Fruit fly (Drosophila melanogaster) Kc167 (cell line): ENCODE measurements around the gene Myo31DF.

Experiments used
- Myc ChIP-seq: fragments of >200 bp; optimal IDR thresholded peaks from 2 replicates; lab custom pipeline; 2017; ENCODE audit warnings: missing external identifiers
- Sin3A ChIP-seq: fragments of >200 bp; optimal IDR thresholded peaks from 2 replicates; lab custom pipeline; 2018; ENCODE audit warnings: missing external identifiers
- h ChIP-seq: fragments of >200 bp; optimal IDR thresholded peaks from 3 replicates; lab custom pipeline; 2018; ENCODE audit warnings: missing external identifiers
- insv ChIP-seq: fragments of >200 bp; optimal IDR thresholded peaks from 3 replicates; lab custom pipeline; 2018; ENCODE audit warnings: missing external identifiers
- psq ChIP-seq: fragments of >200 bp; optimal IDR thresholded peaks from 2 replicates; lab custom pipeline; 2017; ENCODE audit warnings: missing external identifiers
- ttk ChIP-seq: sonication (Bioruptor generic); optimal IDR thresholded peaks from 2 replicates; lab custom pipeline; 2017; ENCODE audit warnings: missing external identifiers

- TF ChIP-seq h (lab: Kevin White, UChicago) (no peak), Sin3A (no peak), insv (no peak), Myc (lab: Kevin White, UChicago) (no peak), psq (no peak), ttk (lab: Kevin White, UChicago) (no peak)
Observed at dm6 chr2L:10516470-10517048, 10.0 kb upstream of the Myo31DF start.
